Fruit fly (Drosophila melanogaster) whole organism: ENCODE results near the gene uncNacbeta.

Experiments used
- CG8478 ChIP-seq: fragments of >200 bp; optimal IDR thresholded peaks from 2 replicates; lab custom pipeline; 2018; ENCODE audit warnings: inconsistent platforms
- Dll ChIP-seq: fragments of >200 bp; optimal IDR thresholded peaks from 2 replicates; lab custom pipeline; 2017
- EcR ChIP-seq, 2 experiments: fragments of >200 bp; optimal IDR thresholded peaks; 2 replicates each; lab custom pipeline; 2017; ENCODE audit warnings: missing biosample characterization in 2 of 2, missing genetic modification characterization in 2 of 2, missing genetic modification reagents in 2 of 2
- pan ChIP-seq: fragments of >200 bp; optimal IDR thresholded peaks from 2 replicates; lab custom pipeline; 2017
- psq ChIP-seq: fragments of >200 bp; optimal IDR thresholded peaks from 2 replicates; lab custom pipeline; 2017
- usp ChIP-seq: fragments of >200 bp; optimal IDR thresholded peaks from 2 replicates; lab custom pipeline; 2017; ENCODE audit warnings: missing biosample characterization, missing genetic modification characterization, mixed read lengths

dm6 chr2L:601848-602247, 38.2 kb upstream of the uncNacbeta start:
- TF ChIP-seq pan (lab: Kevin White, UChicago) (no peak), usp (no peak), psq (no peak), CG8478 (lab: Kevin White, UChicago) (no peak), Dll (lab: Kevin White, UChicago) (no peak), EcR (GFP tag; optimal IDR thresholded peaks at IDR 0.05; lab: Kevin White, UChicago) (no peak)
